Fruit fly (Drosophila melanogaster) Kc167 (cell line): ENCODE measurements around the gene tadr.

ENCODE experiments used
- Myc ChIP-seq: fragments of >200 bp; optimal IDR thresholded peaks from 2 replicates; lab custom pipeline; 2017; ENCODE audit warnings: missing external identifiers
- Sin3A ChIP-seq: fragments of >200 bp; optimal IDR thresholded peaks from 2 replicates; lab custom pipeline; 2018; ENCODE audit warnings: missing external identifiers
- h ChIP-seq: fragments of >200 bp; optimal IDR thresholded peaks from 3 replicates; lab custom pipeline; 2018; ENCODE audit warnings: missing external identifiers
- insv ChIP-seq: fragments of >200 bp; optimal IDR thresholded peaks from 3 replicates; lab custom pipeline; 2018; ENCODE audit warnings: missing external identifiers
- psq ChIP-seq: fragments of >200 bp; optimal IDR thresholded peaks from 2 replicates; lab custom pipeline; 2017; ENCODE audit warnings: missing external identifiers
- ttk ChIP-seq: sonication (Bioruptor generic); optimal IDR thresholded peaks from 2 replicates; lab custom pipeline; 2017; ENCODE audit warnings: missing external identifiers

Gene tadr

dm6 chr2L:21105127-21105526, 29.9 kb downstream of the tadr start:
- TF ChIP-seq ttk (lab: Kevin White, UChicago) (no peak), insv (lab: Kevin White, UChicago) (no peak), h (no peak), Sin3A (lab: Kevin White, UChicago) (no peak), Myc (no peak), psq (lab: Kevin White, UChicago) (no peak)

dm6 chr2L:21107651-21108489, 32.7 kb downstream of the tadr start:
- TF ChIP-seq ttk (lab: Kevin White, UChicago) (no peak), Myc (no peak), psq (lab: Kevin White, UChicago) (peak; percentile 80), Sin3A (lab: Kevin White, UChicago) (no peak), insv (lab: Kevin White, UChicago) (no peak)

dm6 chr2L:21108759-21109282, 33.6 kb downstream of the tadr start:
- TF ChIP-seq Myc (no peak), h (no peak), insv (lab: Kevin White, UChicago) (no peak), ttk (lab: Kevin White, UChicago) (no peak), Sin3A (lab: Kevin White, UChicago) (no peak), psq (lab: Kevin White, UChicago) (no peak)

- no peak for TF ChIP-seq ttk (lab: Kevin White, UChicago)
- TF ChIP-seq h: no peak
- no peak for TF ChIP-seq Myc
- no peak for TF ChIP-seq psq (lab: Kevin White, UChicago)
- no peak for TF ChIP-seq insv (lab: Kevin White, UChicago)
- TF ChIP-seq Sin3A (lab: Kevin White, UChicago): no peak
Measured at dm6 chr2L:21109680-21110079, 34.5 kb downstream of the tadr start.

dm6 chr2L:21111849-21112248, 36.6 kb downstream of the tadr start:
- TF ChIP-seq ttk (lab: Kevin White, UChicago) (no peak), Myc (no peak), h (no peak), Sin3A (lab: Kevin White, UChicago) (no peak), insv (lab: Kevin White, UChicago) (no peak), psq (lab: Kevin White, UChicago) (no peak)

dm6 chr2L:21113546-21113945, 38.3 kb downstream of the tadr start:
- TF ChIP-seq psq (lab: Kevin White, UChicago): no peak
- TF ChIP-seq h: no peak
- no peak for TF ChIP-seq Sin3A (lab: Kevin White, UChicago)
- no peak for TF ChIP-seq ttk (lab: Kevin White, UChicago)
- TF ChIP-seq insv (lab: Kevin White, UChicago): no peak
- no peak for TF ChIP-seq Myc

- TF ChIP-seq Sin3A (lab: Kevin White, UChicago) (no peak), ttk (lab: Kevin White, UChicago) (no peak), insv (lab: Kevin White, UChicago) (no peak), psq (lab: Kevin White, UChicago) (no peak), h (no peak), Myc (no peak)
Measured at dm6 chr2L:21115687-21116086, 40.5 kb downstream of the tadr start.
